Worm (Caenorhabditis elegans): ENCODE results near the gene srsy-1.

DNA sequence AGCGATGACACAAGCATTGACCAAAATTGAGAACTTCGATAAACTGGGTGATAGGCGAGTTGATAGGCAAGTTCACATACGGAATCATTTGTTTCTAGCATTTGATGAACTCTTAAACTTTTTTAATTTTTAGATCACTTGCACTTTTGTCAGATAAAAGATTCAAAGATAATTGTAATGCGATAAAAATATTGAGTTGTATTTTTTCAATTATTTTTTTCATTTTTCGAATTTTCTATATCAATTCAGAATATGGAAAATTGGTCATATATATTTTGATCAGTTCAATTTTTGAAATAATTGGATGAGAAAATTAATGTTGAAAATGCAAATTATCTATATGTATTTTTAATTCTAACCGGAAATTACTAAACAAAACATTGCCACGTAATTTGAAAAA is 50.9 kb downstream of the srsy-1 start, which contains the start of gene srb-3:
- TF ChIP-seq mxl-2 (GFP tag; conservative IDR thresholded peaks at IDR 0.05) (no peak), ama-1 (optimal IDR thresholded peaks at IDR 0.05) (no peak), nhr-237 (tag; optimal IDR thresholded peaks at IDR 0.05) (no peak), nhr-28 (tag; optimal IDR thresholded peaks at IDR 0.05) (no peak), mep-1 (tag; optimal IDR thresholded peaks at IDR 0.05) (no peak)
